Fruit fly (Drosophila melanogaster) whole organism, pupa: Measurements from ENCODE around the gene CG5969.

Experiments used
- CG10348 ChIP-seq: fragments of 200-800 bp; sonication (Bioruptor generic); IDR thresholded peaks from 2 replicates; pipeline ENCODE4 v1.3.6; 2022; ENCODE audit warnings: missing biosample characterization, missing genetic modification characterization
- CG12605 ChIP-seq: fragments of 200-800 bp; sonication (Bioruptor generic); IDR thresholded peaks from 2 replicates; pipeline ENCODE4 v1.3.6; 2022; ENCODE audit warnings: missing biosample characterization, missing genetic modification characterization
- CG13204 ChIP-seq: fragments of 200-800 bp; sonication (Bioruptor generic); optimal IDR thresholded peaks from 2 replicates; lab custom pipeline; 2018; ENCODE audit warnings: missing biosample characterization, mild to moderate bottlenecking, missing genetic modification characterization, moderate library complexity
- CG14655 ChIP-seq: fragments of 200-800 bp; sonication (Bioruptor generic); optimal IDR thresholded peaks from 3 replicates; lab custom pipeline; 2017; ENCODE audit warnings: mild to moderate bottlenecking, missing biosample characterization, missing genetic modification reagents, missing genetic modification characterization
- CG15710 ChIP-seq: fragments of 200-800 bp; sonication (Bioruptor generic); optimal IDR thresholded peaks from 2 replicates; lab custom pipeline; 2018; ENCODE audit warnings: missing biosample characterization, mild to moderate bottlenecking, missing genetic modification characterization, moderate library complexity
- CG17806 ChIP-seq: fragments of 200-800 bp; sonication (Bioruptor generic); optimal IDR thresholded peaks from 2 replicates; lab custom pipeline; 2018; ENCODE audit warnings: missing biosample characterization, mild to moderate bottlenecking, missing genetic modification characterization, moderate library complexity
- CG32121 ChIP-seq: fragments of 200-800 bp; sonication (Bioruptor generic); IDR thresholded peaks from 2 replicates; pipeline ENCODE4 v1.3.6; 2022; ENCODE audit warnings: missing biosample characterization, missing genetic modification characterization
- CG34367 ChIP-seq: fragments of 200-800 bp; sonication (Bioruptor generic); optimal IDR thresholded peaks from 2 replicates; lab custom pipeline; 2018; ENCODE audit warnings: missing biosample characterization, mild to moderate bottlenecking, missing genetic modification characterization
- CG4496 ChIP-seq: fragments of 200-800 bp; sonication (Bioruptor generic); IDR thresholded peaks from 3 replicates; pipeline ENCODE4 v1.3.6; 2022; ENCODE audit warnings: missing biosample characterization, missing genetic modification characterization
- CG8159 ChIP-seq: fragments of 200-800 bp; sonication (Bioruptor generic); optimal IDR thresholded peaks from 3 replicates; lab custom pipeline; 2018; ENCODE audit warnings: missing biosample characterization, mild to moderate bottlenecking, missing genetic modification characterization, moderate library complexity
- CG8301 ChIP-seq: fragments of 200-800 bp; sonication (Bioruptor generic); optimal IDR thresholded peaks from 2 replicates; lab custom pipeline; 2018; ENCODE audit warnings: missing biosample characterization, mild to moderate bottlenecking, missing genetic modification characterization
- CG9948 ChIP-seq: fragments of 200-800 bp; sonication (Bioruptor generic); optimal IDR thresholded peaks from 2 replicates; lab custom pipeline; 2018; ENCODE audit warnings: missing biosample characterization, mild to moderate bottlenecking, missing genetic modification characterization, moderate library complexity
- D1 ChIP-seq: fragments of 200-800 bp; sonication (Bioruptor generic); optimal IDR thresholded peaks from 2 replicates; lab custom pipeline; 2018; ENCODE audit warnings: missing biosample characterization, mild to moderate bottlenecking, missing genetic modification characterization, moderate library complexity
- EcR ChIP-seq: fragments of 200-800 bp; sonication (Bioruptor generic); optimal IDR thresholded peaks from 3 replicates; lab custom pipeline; 2019; ENCODE audit warnings: missing biosample characterization, missing genetic modification characterization, mild to moderate bottlenecking, moderate library complexity, missing genetic modification reagents
- Ets98B ChIP-seq: fragments of 200-800 bp; sonication (Bioruptor generic); IDR thresholded peaks from 2 replicates; pipeline ENCODE4 v1.3.6; 2022; ENCODE audit warnings: missing biosample characterization, missing genetic modification characterization
- Pif1A ChIP-seq: fragments of 200-800 bp; sonication (Bioruptor generic); optimal IDR thresholded peaks from 3 replicates; lab custom pipeline; 2016; ENCODE audit warnings: missing biosample characterization, missing genetic modification characterization
- Pif1B ChIP-seq: fragments of 200-800 bp; sonication (Bioruptor generic); optimal IDR thresholded peaks from 3 replicates; lab custom pipeline; 2016; ENCODE audit warnings: missing biosample characterization, missing genetic modification characterization
- Snoo ChIP-seq: fragments of 200-800 bp; sonication (Bioruptor generic); optimal IDR thresholded peaks from 3 replicates; lab custom pipeline; 2017; ENCODE audit warnings: missing biosample characterization, mild to moderate bottlenecking, missing genetic modification characterization, inconsistent platforms
- fd96Ca ChIP-seq: fragments of 200-800 bp; sonication (Bioruptor generic); IDR thresholded peaks from 3 replicates; pipeline ENCODE4 v1.3.6; 2022; ENCODE audit warnings: missing biosample characterization, missing genetic modification characterization
- gl ChIP-seq: fragments of 200-800 bp; sonication (Bioruptor generic); optimal IDR thresholded peaks from 2 replicates; lab custom pipeline; 2018; ENCODE audit warnings: missing biosample characterization, mild to moderate bottlenecking, missing genetic modification characterization
- rn ChIP-seq: fragments of 200-800 bp; sonication (Bioruptor generic); IDR thresholded peaks from 2 replicates; pipeline ENCODE4 v1.3.6; 2022; ENCODE audit warnings: missing biosample characterization, missing genetic modification characterization

Gene CG5969

DNA sequence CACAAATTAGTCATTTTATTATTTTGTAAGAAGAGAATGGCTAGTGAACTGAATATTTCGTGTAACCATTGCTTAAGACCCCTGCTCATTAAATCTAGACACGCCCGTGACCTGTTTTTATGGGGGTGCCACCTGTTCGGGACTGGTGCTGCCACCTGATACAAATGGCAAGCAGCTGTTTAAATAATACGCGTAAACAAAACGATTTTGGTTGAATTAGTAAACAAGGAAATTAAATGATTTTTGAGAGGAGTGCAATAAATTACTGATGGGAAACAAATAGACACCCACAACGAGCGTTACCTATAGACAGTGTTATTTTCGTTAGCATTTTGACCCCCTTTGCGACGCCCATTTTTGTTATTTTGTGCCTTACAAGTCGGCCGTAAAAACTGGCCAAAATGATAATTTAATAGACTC lies 1.2 kb downstream of the CG5969 start:
- TF ChIP-seq CG8301 (peak; percentile 81), CG34367 (peak; percentile 59), CG17806 (tag; lab: Kevin White, UChicago) (peak; percentile 84), Pif1B (GFP tag; lab: Kevin White, UChicago) (peak; percentile 83), Snoo (tag; lab: Kevin White, UChicago) (peak; percentile 83), CG15710 (tag; lab: Kevin White, UChicago) (peak; percentile 73), CG9948 (tag; lab: Kevin White, UChicago) (peak; percentile 64), Ets98B (no peak), CG14655 (GFP tag; lab: Kevin White, UChicago) (peak; percentile 83), CG10348 (GFP tag; lab: Robert Waterston, UW) (no peak), CG4496 (GFP tag; lab: Robert Waterston, UW) (no peak), gl (tag; lab: Kevin White, UChicago) (peak; percentile 47), CG12605 (GFP tag; lab: Robert Waterston, UW) (no peak), CG8159 (tag; lab: Kevin White, UChicago) (peak; percentile 80), CG13204 (no peak), Pif1A (GFP tag; lab: Kevin White, UChicago) (peak; percentile 90), D1 (tag; lab: Kevin White, UChicago) (peak; percentile 75), fd96Ca (GFP tag; lab: Robert Waterston, UW) (no peak), rn (GFP tag; lab: Robert Waterston, UW) (no peak)

DNA sequence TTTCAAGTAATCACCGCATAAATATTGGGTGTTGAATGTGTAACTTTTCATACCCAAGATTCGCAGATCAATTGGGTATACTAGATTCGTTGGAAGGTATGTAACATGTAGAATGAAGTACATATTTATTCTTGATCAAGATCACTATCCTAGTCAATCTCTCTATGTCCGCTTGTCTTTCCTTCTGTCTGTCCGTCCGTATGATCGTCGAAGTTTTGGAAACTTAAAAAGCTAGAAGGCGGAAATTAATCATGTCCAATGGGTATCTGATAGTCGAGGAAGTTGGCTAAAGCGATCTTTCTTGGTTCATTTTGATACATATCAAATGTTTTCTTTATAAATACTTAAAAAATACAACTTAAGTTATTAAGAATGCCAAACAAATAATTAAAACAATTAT lies 14.1 kb downstream of the CG5969 start:
- TF ChIP-seq CG17806 (tag; lab: Kevin White, UChicago) (no peak), D1 (tag; lab: Kevin White, UChicago) (no peak), CG13204 (no peak), Snoo (tag; lab: Kevin White, UChicago) (no peak), CG4496 (GFP tag; lab: Robert Waterston, UW) (no peak), CG12605 (GFP tag; lab: Robert Waterston, UW) (no peak), EcR (no peak), gl (tag; lab: Kevin White, UChicago) (no peak), CG34367 (no peak)

DNA sequence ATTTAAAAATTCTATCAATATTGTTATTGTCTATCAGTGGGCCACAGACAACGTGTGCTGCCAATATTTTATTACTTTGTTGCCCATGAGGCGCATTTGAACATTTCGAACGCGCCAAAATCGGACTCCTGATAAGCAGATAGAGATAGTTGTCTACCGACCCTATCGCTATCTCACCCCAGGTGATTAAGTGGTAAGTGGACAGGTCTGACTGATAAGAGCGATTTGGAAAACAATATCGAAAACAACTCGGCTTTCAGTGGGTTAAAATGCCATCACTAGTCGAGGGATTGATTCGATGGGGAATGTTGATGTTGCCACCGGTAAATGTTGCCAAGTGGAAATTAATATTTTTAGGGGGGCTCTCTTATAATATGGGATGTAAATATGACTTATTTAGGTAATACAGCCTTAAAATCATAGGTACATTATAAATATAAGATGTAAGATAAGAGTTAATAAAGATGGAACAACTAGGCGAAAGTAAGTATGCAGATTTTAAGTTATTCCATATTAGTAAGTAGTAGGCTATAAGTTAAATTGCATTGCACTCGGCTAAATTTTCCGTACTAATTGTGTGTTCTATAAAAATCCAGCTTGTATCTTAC lies 18.0 kb downstream of the CG5969 start, which contains the start of gene ND-39:
Gene ND-39 (plus strand): TSS at position 558 of the 608 bp plus-strand sequence.
- TF ChIP-seq D1 (tag; lab: Kevin White, UChicago) (no peak), CG34367 (no peak), Ets98B (no peak)

- peak; percentile 18 for TF ChIP-seq gl (tag; lab: Kevin White, UChicago)
- peak; percentile 90 for TF ChIP-seq CG8159 (tag; lab: Kevin White, UChicago)
- peak; percentile 86 for TF ChIP-seq CG4496 (GFP tag; lab: Robert Waterston, UW)
- TF ChIP-seq CG13204: no peak
- TF ChIP-seq CG14655 (GFP tag; lab: Kevin White, UChicago): peak; percentile 85
- peak; percentile 82 for TF ChIP-seq CG8301
- TF ChIP-seq CG10348 (GFP tag; lab: Robert Waterston, UW): 0 out of 2 replicates have a peak, but pooled peaks have one; percentile 7
- peak; percentile 83 for TF ChIP-seq Pif1A (GFP tag; lab: Kevin White, UChicago)
- peak; percentile 83 for TF ChIP-seq CG34367
- peak; percentile 81 for TF ChIP-seq CG9948 (tag; lab: Kevin White, UChicago)
- TF ChIP-seq rn (GFP tag; lab: Robert Waterston, UW): 0 out of 2 replicates have a peak, but pooled peaks have one; percentile 35
- TF ChIP-seq CG15710 (tag; lab: Kevin White, UChicago): peak; percentile 89
- TF ChIP-seq EcR: peak; percentile 36
- peak; percentile 89 for TF ChIP-seq Snoo (tag; lab: Kevin White, UChicago)
- TF ChIP-seq Pif1B (GFP tag; lab: Kevin White, UChicago): peak; percentile 84
- TF ChIP-seq CG17806 (tag; lab: Kevin White, UChicago): peak; percentile 85
- TF ChIP-seq CG12605 (GFP tag; lab: Robert Waterston, UW): peak; percentile 88
- peak; percentile 92 for TF ChIP-seq CG32121 (GFP tag; lab: Robert Waterston, UW)
- TF ChIP-seq fd96Ca (GFP tag; lab: Robert Waterston, UW): no peak
- peak; percentile 67 for TF ChIP-seq D1 (tag; lab: Kevin White, UChicago)
- peak; percentile 87 for TF ChIP-seq Ets98B
These were observed 20.1 kb downstream of the CG5969 start for dm6 chr3L:20493417-20494261.

- TF ChIP-seq gl (tag; lab: Kevin White, UChicago) (no peak), CG10348 (GFP tag; lab: Robert Waterston, UW) (no peak), fd96Ca (GFP tag; lab: Robert Waterston, UW) (no peak), Snoo (tag; lab: Kevin White, UChicago) (no peak), CG9948 (tag; lab: Kevin White, UChicago) (no peak), Pif1B (GFP tag; lab: Kevin White, UChicago) (no peak), Ets98B (peak; percentile 24), CG32121 (GFP tag; lab: Robert Waterston, UW) (peak; percentile 23; the same call in 1 of the 2 replicates), CG13204 (no peak), CG17806 (tag; lab: Kevin White, UChicago) (no peak), CG12605 (GFP tag; lab: Robert Waterston, UW) (no peak), CG14655 (GFP tag; lab: Kevin White, UChicago) (no peak), CG8301 (peak; percentile 7)
- TF ChIP-seq, all 21 proteins: peak for 3
These were observed 20.6 kb downstream of the CG5969 start for dm6 chr3L:20494262-20494601.
